Worm (Caenorhabditis elegans) whole organism, L4/young adult: ENCODE results near the gene tre-3.

Experiments
- W03F9.2 ChIP-seq: fragments of 150-350 bp; optimal IDR thresholded peaks from 2 replicates; lab custom pipeline; 2014; ENCODE audit warnings: missing biosample characterization, missing genetic modification characterization
- him-1 ChIP-seq: sonication (generic microtip); optimal IDR thresholded peaks from 2 replicates; lab custom pipeline; 2016; ENCODE audit warnings: missing genotype, missing genetic modification reagents, missing genetic modification characterization, missing compliant biosample characterization

- TF ChIP-seq W03F9.2 (tag; lab: Kevin White, UChicago) (no peak), him-1 (tag; lab: Kevin White, UChicago) (no peak)
Observed at ce11 chrV:11716930-11717329, 1.2 kb upstream of the tre-3 start.
